Worm (Caenorhabditis elegans) whole organism, midembryonic: Measurements from ENCODE around the gene emb-1.

Source experiments
- T22C8.4 ChIP-seq: fragments of 200-800 bp; sonication (Bioruptor generic); IDR thresholded peaks from 2 replicates; pipeline ENCODE4 v1.3.6; 2022; ENCODE audit warnings: missing genetic modification characterization, missing compliant biosample characterization
- cog-1 ChIP-seq: sonication (generic microtip); optimal IDR thresholded peaks from 2 replicates; lab custom pipeline; 2016; ENCODE audit warnings: missing genetic modification characterization, missing compliant biosample characterization
- flt-1 ChIP-seq: fragments of 200-800 bp; sonication (Bioruptor generic); IDR thresholded peaks from 2 replicates; pipeline ENCODE4 v1.3.6; 2022; ENCODE audit warnings: missing genetic modification characterization, missing compliant biosample characterization
- klf-2 ChIP-seq: fragments of 200-800 bp; sonication (Bioruptor generic); conservative IDR thresholded peaks from 2 replicates; pipeline ENCODE4 v1.3.6; 2022; ENCODE audit warnings: missing genetic modification reagents, missing genetic modification characterization, missing compliant biosample characterization
- med-1 ChIP-seq: sonication (generic microtip); optimal IDR thresholded peaks from 2 replicates; lab custom pipeline; 2017; ENCODE audit warnings: missing genetic modification characterization, mild to moderate bottlenecking, missing compliant biosample characterization, antibody characterized with exemption, missing genetic modification reagents; ENCODE audit not compliant: insufficient read depth
- ref-1 ChIP-seq: fragments of 200-800 bp; sonication (Bioruptor generic); conservative IDR thresholded peaks from 2 replicates; pipeline ENCODE4 v1.3.6; 2022; ENCODE audit warnings: missing genetic modification reagents, missing genetic modification characterization, missing compliant biosample characterization
- ztf-23 ChIP-seq: fragments of 200-800 bp; sonication (Bioruptor generic); IDR thresholded peaks from 2 replicates; pipeline ENCODE4 v1.3.6; 2022; ENCODE audit warnings: missing genetic modification reagents, missing genetic modification characterization, missing compliant biosample characterization
- ztf-29 ChIP-seq: fragments of 200-800 bp; sonication (Bioruptor generic); IDR thresholded peaks from 2 replicates; pipeline ENCODE4 v1.3.6; 2022; ENCODE audit warnings: missing genetic modification reagents, missing genetic modification characterization, missing compliant biosample characterization

- no peak for TF ChIP-seq klf-2 (GFP tag; lab: Robert Waterston, UW)
- TF ChIP-seq ref-1 (GFP tag; lab: Robert Waterston, UW): no peak
- no peak for TF ChIP-seq ztf-29 (GFP tag; lab: Robert Waterston, UW)
- no peak for TF ChIP-seq ztf-23 (GFP tag; lab: Robert Waterston, UW)
- TF ChIP-seq flt-1 (GFP tag; lab: Robert Waterston, UW): no peak
- TF ChIP-seq T22C8.4 (GFP tag; lab: Robert Waterston, UW): no peak
- no peak for TF ChIP-seq cog-1 (tag; lab: Kevin White, UChicago)
- TF ChIP-seq med-1 (GFP tag; lab: Kevin White, UChicago): no peak
Measured at ce11 chrIII:5158674-5159073, 14.6 kb upstream of the emb-1 start, which contains the start of gene oxy-4.
